Worm (Caenorhabditis elegans) whole organism, L1 larva: ENCODE results near the gene Y69A2AR.32.

Experiments used
- C04F5.9 ChIP-seq: sonication (generic microtip); optimal IDR thresholded peaks from 2 replicates; lab custom pipeline; 2016; ENCODE audit warnings: missing genetic modification characterization, missing compliant biosample characterization
- C16A3.4 ChIP-seq: fragments of 150-350 bp; optimal IDR thresholded peaks from 2 replicates; lab custom pipeline; 2014; ENCODE audit warnings: missing biosample characterization, missing genetic modification characterization
- C34B4.2 ChIP-seq: sonication (generic microtip); optimal IDR thresholded peaks from 2 replicates; lab custom pipeline; 2017; ENCODE audit warnings: mild to moderate bottlenecking, missing genetic modification characterization, missing compliant biosample characterization
- aha-1 ChIP-seq: fragments of 150-350 bp; optimal IDR thresholded peaks from 2 replicates; lab custom pipeline; 2014; ENCODE audit warnings: missing biosample characterization, missing genetic modification characterization
- alr-1 ChIP-seq: fragments of 200-800 bp; sonication (Bioruptor generic); optimal IDR thresholded peaks from 2 replicates; lab custom pipeline; 2018; ENCODE audit warnings: borderline replicate concordance, mild to moderate bottlenecking, missing genetic modification characterization, missing compliant biosample characterization
- aly-2 ChIP-seq: fragments of 150-350 bp; optimal IDR thresholded peaks from 2 replicates; lab custom pipeline; 2014; ENCODE audit warnings: missing biosample characterization, missing genetic modification characterization
- ceh-88 ChIP-seq: fragments of 200-800 bp; sonication (Bioruptor generic); IDR thresholded peaks from 2 replicates; pipeline ENCODE4 v1.3.6; 2022; ENCODE audit warnings: missing genetic modification characterization, missing compliant biosample characterization
- ceh-90 ChIP-seq: sonication (generic microtip); optimal IDR thresholded peaks from 2 replicates; lab custom pipeline; 2016; ENCODE audit warnings: missing genetic modification characterization, missing compliant biosample characterization
- dpl-1 ChIP-seq, 3 experiments: fragments of 150-350 bp in 2 of 3; sonication (generic microtip) in 1 of 3; optimal IDR thresholded peaks; 2 replicates each; lab custom pipeline; 2014 to 2017; ENCODE audit warnings: missing biosample characterization in 3 of 3, missing genetic modification characterization in 3 of 3, missing genetic modification reagents in 3 of 3
- efl-1 ChIP-seq, 4 experiments: fragments of 150-350 bp; optimal IDR thresholded peaks in 3 of 4; peaks in 1 of 4; 1 replicate in 1 of 4; 2 replicates in 3 of 4; lab custom pipeline; 2014; ENCODE audit warnings: missing biosample characterization in 2 of 4, missing genetic modification characterization in 2 of 4, missing genetic modification reagents in 2 of 4
- efl-3 ChIP-seq: fragments of 200-800 bp; sonication (Bioruptor generic); optimal IDR thresholded peaks from 2 replicates; lab custom pipeline; 2018; ENCODE audit warnings: mild to moderate bottlenecking, missing genetic modification characterization, missing compliant biosample characterization
- egl-27 ChIP-seq, 2 experiments: fragments of 150-350 bp in 1 of 2; sonication (generic microtip); optimal IDR thresholded peaks; 3 replicates each; lab custom pipeline; 2017 to 2018; ENCODE audit warnings: missing biosample characterization in 2 of 2, missing genetic modification characterization in 2 of 2, missing genetic modification reagents in 2 of 2
- elt-2 ChIP-seq: sonication (generic microtip); optimal IDR thresholded peaks from 2 replicates; lab custom pipeline; 2016; ENCODE audit warnings: missing genetic modification characterization, mild to moderate bottlenecking, inconsistent platforms, missing compliant biosample characterization, missing genetic modification reagents
- elt-3 ChIP-seq, 6 experiments: fragments of 150-350 bp in 1 of 6; sonication (generic microtip); optimal IDR thresholded peaks; 2 replicates each; lab custom pipeline; 2017 to 2018; ENCODE audit warnings: missing biosample characterization in 6 of 6, missing genetic modification characterization in 6 of 6, inconsistent platforms in 1 of 6
- ets-5 ChIP-seq: fragments of 200-800 bp; sonication (Bioruptor generic); IDR thresholded peaks from 2 replicates; pipeline ENCODE4 v1.3.6; 2022; ENCODE audit warnings: missing genetic modification characterization, missing compliant biosample characterization
- fkh-8 ChIP-seq: sonication (generic microtip); optimal IDR thresholded peaks from 2 replicates; lab custom pipeline; 2016; ENCODE audit warnings: mild to moderate bottlenecking, missing genetic modification characterization, missing compliant biosample characterization
- fos-1 ChIP-seq: fragments of 150-350 bp; optimal IDR thresholded peaks from 2 replicates; lab custom pipeline; 2014; ENCODE audit warnings: missing biosample characterization, missing genetic modification characterization
- grh-1 ChIP-seq: fragments of 200-800 bp; sonication (Bioruptor generic); IDR thresholded peaks from 2 replicates; pipeline ENCODE4 v1.3.6; 2022; ENCODE audit warnings: missing genetic modification reagents, missing genetic modification characterization, missing compliant biosample characterization
- hlh-17 ChIP-seq: fragments of 200-800 bp; sonication (Bioruptor generic); optimal IDR thresholded peaks from 2 replicates; lab custom pipeline; 2018; ENCODE audit warnings: missing genetic modification characterization, mild to moderate bottlenecking, missing compliant biosample characterization, moderate library complexity, borderline replicate concordance
- hlh-4 ChIP-seq: sonication (generic microtip); optimal IDR thresholded peaks from 2 replicates; lab custom pipeline; 2016; ENCODE audit warnings: mild to moderate bottlenecking, missing genetic modification characterization, missing compliant biosample characterization
- isw-1 ChIP-seq: fragments of 200-800 bp; sonication (Bioruptor generic); IDR thresholded peaks from 2 replicates; pipeline ENCODE4 v1.3.6; 2022; ENCODE audit warnings: missing genetic modification characterization, missing compliant biosample characterization
- jun-1 ChIP-seq: fragments of 150-350 bp; optimal IDR thresholded peaks from 2 replicates; lab custom pipeline; 2014; ENCODE audit warnings: missing biosample characterization, missing genetic modification reagents, missing genetic modification characterization
- lin-13 ChIP-seq: fragments of 150-350 bp; optimal IDR thresholded peaks from 2 replicates; lab custom pipeline; 2014; ENCODE audit warnings: missing biosample characterization, missing genetic modification reagents, missing genetic modification characterization
- lin-15B ChIP-seq: fragments of 150-350 bp; sonication (generic microtip); optimal IDR thresholded peaks from 3 replicates; lab custom pipeline; 2014; ENCODE audit warnings: missing biosample characterization, missing genetic modification characterization
- lin-35 ChIP-seq, 2 experiments: fragments of 150-350 bp; optimal IDR thresholded peaks; 2 replicates each; lab custom pipeline; 2014; ENCODE audit warnings: missing biosample characterization in 2 of 2, missing genetic modification characterization in 2 of 2, missing genetic modification reagents in 2 of 2
- lin-39 ChIP-seq: fragments of 150-350 bp; optimal IDR thresholded peaks from 2 replicates; lab custom pipeline; 2014; ENCODE audit warnings: missing biosample characterization, missing genetic modification reagents, missing genetic modification characterization
- lir-3 ChIP-seq: sonication (generic microtip); optimal IDR thresholded peaks from 2 replicates; lab custom pipeline; 2016; ENCODE audit warnings: mild to moderate bottlenecking, missing genetic modification characterization, moderate library complexity, missing compliant biosample characterization; ENCODE audit not compliant: poor library complexity
- mab-9 ChIP-seq: fragments of 200-800 bp; sonication (Bioruptor generic); IDR thresholded peaks from 2 replicates; pipeline ENCODE4 v1.3.6; 2022; ENCODE audit warnings: missing genetic modification reagents, missing genetic modification characterization, missing compliant biosample characterization
- mef-2 ChIP-seq: fragments of 150-350 bp; optimal IDR thresholded peaks from 2 replicates; lab custom pipeline; 2014; ENCODE audit warnings: missing biosample characterization, missing genetic modification characterization
- mep-1 ChIP-seq: fragments of 150-350 bp; optimal IDR thresholded peaks from 2 replicates; lab custom pipeline; 2014; ENCODE audit warnings: missing biosample characterization, missing genetic modification characterization
- nhr-11 ChIP-seq: fragments of 150-350 bp; optimal IDR thresholded peaks from 2 replicates; lab custom pipeline; 2014; ENCODE audit warnings: missing biosample characterization, missing genetic modification characterization
- nhr-12 ChIP-seq: sonication (generic microtip); optimal IDR thresholded peaks from 2 replicates; lab custom pipeline; 2017; ENCODE audit warnings: missing biosample characterization, missing genetic modification characterization
- nhr-19 ChIP-seq: fragments of 200-800 bp; sonication (Bioruptor generic); conservative IDR thresholded peaks from 2 replicates; pipeline ENCODE4 v1.3.6; 2022; ENCODE audit warnings: missing genetic modification characterization, missing compliant biosample characterization
- nhr-28 ChIP-seq: fragments of 150-350 bp; optimal IDR thresholded peaks from 2 replicates; lab custom pipeline; 2014; ENCODE audit warnings: missing biosample characterization, missing genetic modification characterization
- nhr-71 ChIP-seq: sonication (generic microtip); optimal IDR thresholded peaks from 2 replicates; lab custom pipeline; 2016; ENCODE audit warnings: mild to moderate bottlenecking, missing genetic modification characterization, moderate library complexity, missing compliant biosample characterization
- nhr-76 ChIP-seq: sonication (generic microtip); optimal IDR thresholded peaks from 2 replicates; lab custom pipeline; 2017; ENCODE audit warnings: missing biosample characterization, missing genetic modification characterization
- nhr-77 ChIP-seq: fragments of 150-350 bp; optimal IDR thresholded peaks from 2 replicates; lab custom pipeline; 2014; ENCODE audit warnings: missing biosample characterization, missing genetic modification characterization
- nhr-84 ChIP-seq: sonication (generic microtip); optimal IDR thresholded peaks from 2 replicates; lab custom pipeline; 2017; ENCODE audit warnings: missing biosample characterization, missing genetic modification characterization
- pag-3 ChIP-seq: sonication (generic microtip); optimal IDR thresholded peaks from 2 replicates; lab custom pipeline; 2017; ENCODE audit warnings: missing genetic modification characterization, mild to moderate bottlenecking, missing compliant biosample characterization, antibody characterized with exemption, borderline replicate concordance; ENCODE audit not compliant: insufficient read depth
- snu-23 ChIP-seq: sonication (generic microtip); optimal IDR thresholded peaks from 2 replicates; lab custom pipeline; 2016; ENCODE audit warnings: missing genetic modification characterization, missing compliant biosample characterization
- sox-4 ChIP-seq: sonication (generic microtip); optimal IDR thresholded peaks from 2 replicates; lab custom pipeline; 2016; ENCODE audit warnings: missing genetic modification characterization, missing compliant biosample characterization
- sptf-1 ChIP-seq: fragments of 150-350 bp; optimal IDR thresholded peaks from 2 replicates; lab custom pipeline; 2014; ENCODE audit warnings: missing biosample characterization, missing genetic modification characterization
- sup-37 ChIP-seq: fragments of 200-800 bp; sonication (Bioruptor generic); optimal IDR thresholded peaks from 2 replicates; lab custom pipeline; 2018; ENCODE audit warnings: mild to moderate bottlenecking, missing genetic modification characterization, missing compliant biosample characterization
- swsn-7 ChIP-seq: sonication (generic microtip); optimal IDR thresholded peaks from 2 replicates; lab custom pipeline; 2016; ENCODE audit warnings: missing genetic modification characterization, missing compliant biosample characterization
- tbx-2 ChIP-seq: sonication (generic microtip); optimal IDR thresholded peaks from 2 replicates; lab custom pipeline; 2016; ENCODE audit warnings: missing genetic modification characterization, missing compliant biosample characterization
- tlp-1 ChIP-seq: fragments of 150-350 bp; optimal IDR thresholded peaks from 2 replicates; lab custom pipeline; 2014; ENCODE audit warnings: missing biosample characterization, missing genetic modification characterization
- unc-130 ChIP-seq: fragments of 150-350 bp; optimal IDR thresholded peaks from 2 replicates; lab custom pipeline; 2017; ENCODE audit warnings: missing biosample characterization, missing genetic modification characterization, inconsistent platforms
- unc-30 ChIP-seq: sonication (generic microtip); optimal IDR thresholded peaks from 2 replicates; lab custom pipeline; 2017; ENCODE audit warnings: missing biosample characterization, missing genetic modification characterization
- unc-62 ChIP-seq: fragments of 150-350 bp; optimal IDR thresholded peaks from 2 replicates; lab custom pipeline; 2014; ENCODE audit warnings: missing biosample characterization, missing genetic modification reagents, missing genetic modification characterization
- unc-86 ChIP-seq: sonication (generic microtip); optimal IDR thresholded peaks from 2 replicates; lab custom pipeline; 2016; ENCODE audit warnings: missing genetic modification characterization, missing compliant biosample characterization
- xbp-1 ChIP-seq: sonication (generic microtip); optimal IDR thresholded peaks from 2 replicates; lab custom pipeline; 2016; ENCODE audit warnings: missing genetic modification characterization, missing compliant biosample characterization
- zip-4 ChIP-seq: fragments of 200-800 bp; sonication (Bioruptor generic); optimal IDR thresholded peaks from 2 replicates; lab custom pipeline; 2018; ENCODE audit warnings: mild to moderate bottlenecking, missing genetic modification characterization, moderate library complexity, missing compliant biosample characterization
- ztf-11 ChIP-seq, 2 experiments: sonication (generic microtip); optimal IDR thresholded peaks; 2 replicates each; lab custom pipeline; 2016 to 2017; ENCODE audit warnings: missing genetic modification characterization in 2 of 2, missing biosample characterization in 1 of 2, missing compliant biosample characterization in 1 of 2

Gene Y69A2AR.32

DNA sequence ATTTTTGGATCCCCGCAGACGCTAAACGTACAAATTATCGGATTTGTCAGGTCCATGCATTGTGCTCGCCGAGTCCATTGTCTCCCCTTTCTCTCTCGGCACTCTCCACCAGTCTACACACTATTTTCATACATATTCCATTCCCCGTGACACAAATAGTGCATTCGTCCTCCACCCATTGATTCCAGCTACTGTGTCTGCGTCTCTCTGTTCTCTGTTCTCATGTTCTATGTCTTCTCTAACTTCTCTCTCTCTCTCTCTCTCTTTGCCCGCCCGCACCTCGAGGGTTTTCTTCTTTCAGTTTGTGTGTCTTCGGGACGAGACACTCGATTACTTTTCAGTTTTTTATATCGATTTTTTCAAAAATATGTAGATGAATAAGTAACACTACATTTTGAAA is 10.6 kb upstream of the Y69A2AR.32 start (continued):
- TF ChIP-seq hlh-17 (GFP tag; lab: Kevin White, UChicago) = no peak
- TF ChIP-seq sox-4 (tag; lab: Kevin White, UChicago) = peak; percentile 10
- TF ChIP-seq nhr-71 (tag; lab: Kevin White, UChicago) = peak; percentile 96
- no peak for TF ChIP-seq zip-4 (GFP tag; lab: Kevin White, UChicago)
- TF ChIP-seq ets-5 = no peak
- TF ChIP-seq jun-1 (tag; lab: Kevin White, UChicago) = peak; percentile 69
- TF ChIP-seq unc-86 (tag; lab: Kevin White, UChicago) = peak; percentile 93
- no peak for TF ChIP-seq tlp-1
- no peak for TF ChIP-seq pag-3 (tag; lab: Kevin White, UChicago)
- peak; percentile 89 for TF ChIP-seq lin-13
- no peak for TF ChIP-seq unc-62
- peak; percentile 77 to 87 for TF ChIP-seq lin-35 (GFP tag; optimal IDR thresholded peaks at IDR 0.05; lab: Kevin White, UChicago)
- TF ChIP-seq C04F5.9 = peak; percentile 49
- TF ChIP-seq egl-27 (tag; optimal IDR thresholded peaks at IDR 0.05; lab: Kevin White, UChicago) = no peak
- TF ChIP-seq nhr-84 = no peak
- peak; percentile 50 for TF ChIP-seq grh-1 (GFP tag; lab: Robert Waterston, UW)
- TF ChIP-seq alr-1 (tag; lab: Kevin White, UChicago) = no peak
- peak; percentile 86 for TF ChIP-seq tbx-2 (tag; lab: Kevin White, UChicago)
- no peak for TF ChIP-seq ceh-88 (GFP tag; lab: Robert Waterston, UW)
- peak; percentile 91 for TF ChIP-seq nhr-11 (tag; lab: Kevin White, UChicago)
- TF ChIP-seq aly-2 (tag; lab: Kevin White, UChicago) = no peak
- TF ChIP-seq sup-37 = peak; percentile 31
- no peak for TF ChIP-seq hlh-4 (tag; lab: Kevin White, UChicago)
- TF ChIP-seq fkh-8 (tag; lab: Kevin White, UChicago) = peak; percentile 85
- no peak for TF ChIP-seq unc-30 (tag; lab: Kevin White, UChicago)
- TF ChIP-seq nhr-76 (tag; lab: Kevin White, UChicago) = no peak
- peak; percentile 44 for TF ChIP-seq nhr-77 (tag; lab: Kevin White, UChicago)
- TF ChIP-seq mef-2 (tag; lab: Kevin White, UChicago) = peak; percentile 38
- TF ChIP-seq elt-3 (tag; optimal IDR thresholded peaks at IDR 0.05; lab: Kevin White, UChicago) = peak in 2 of 6 experiments; percentile 13 to 24
- TF ChIP-seq xbp-1 (tag; lab: Kevin White, UChicago) = peak; percentile 74
- TF ChIP-seq mab-9 (GFP tag; lab: Robert Waterston, UW) = no peak
- peak; percentile 94 for TF ChIP-seq mep-1 (tag; lab: Kevin White, UChicago)
- TF ChIP-seq dpl-1 (GFP tag; optimal IDR thresholded peaks at IDR 0.05; lab: Kevin White, UChicago) = peak; percentile 74 to 78 (median 74)
- peak; percentile 87 for TF ChIP-seq swsn-7 (tag; lab: Kevin White, UChicago)
- peak; percentile 10 for TF ChIP-seq lin-15B (tag; lab: Kevin White, UChicago)
- no peak for TF ChIP-seq nhr-12 (tag; lab: Kevin White, UChicago)
- TF ChIP-seq nhr-19 = peak; percentile 90
- TF ChIP-seq C34B4.2 (tag; lab: Kevin White, UChicago) = no peak
- peak; percentile 68 for TF ChIP-seq isw-1 (GFP tag; lab: Robert Waterston, UW)
- peak; percentile 33 for TF ChIP-seq aha-1
- TF ChIP-seq fos-1 (tag; lab: Kevin White, UChicago) = peak; percentile 55
- TF ChIP-seq lir-3 = peak; percentile 54
- TF ChIP-seq unc-130 (tag; lab: Kevin White, UChicago) = peak; percentile 57
- peak; percentile 12 for TF ChIP-seq elt-2 (tag; lab: Kevin White, UChicago)
- no peak for TF ChIP-seq ztf-11 (tag; optimal IDR thresholded peaks at IDR 0.05; lab: Kevin White, UChicago)
- no peak for TF ChIP-seq sptf-1
- TF ChIP-seq lin-39 (tag; lab: Kevin White, UChicago) = peak; percentile 38
- TF ChIP-seq snu-23 = peak; percentile 95
- no peak for TF ChIP-seq nhr-28 (tag; lab: Kevin White, UChicago)
- no peak for TF ChIP-seq efl-3
- no peak for TF ChIP-seq ceh-90 (tag; lab: Kevin White, UChicago)
- TF ChIP-seq C16A3.4 (tag; lab: Kevin White, UChicago) = peak; percentile 56
- peak; percentile 85 to 90 for TF ChIP-seq efl-1 (optimal IDR thresholded peaks at IDR 0.05; lab: Kevin White, UChicago)
- TF ChIP-seq efl-1 (GFP tag; optimal IDR thresholded peaks at IDR 0.05 in 1 of 2; lab: Kevin White, UChicago) = peak; percentile 74 to 97
